Fruit fly (Drosophila melanogaster) Kc167 (cell line): ENCODE results near the gene Sry-delta.

Experiments
- Myc ChIP-seq: fragments of >200 bp; optimal IDR thresholded peaks from 2 replicates; lab custom pipeline; 2017; ENCODE audit warnings: missing external identifiers
- Sin3A ChIP-seq: fragments of >200 bp; optimal IDR thresholded peaks from 2 replicates; lab custom pipeline; 2018; ENCODE audit warnings: missing external identifiers
- h ChIP-seq: fragments of >200 bp; optimal IDR thresholded peaks from 3 replicates; lab custom pipeline; 2018; ENCODE audit warnings: missing external identifiers
- insv ChIP-seq: fragments of >200 bp; optimal IDR thresholded peaks from 3 replicates; lab custom pipeline; 2018; ENCODE audit warnings: missing external identifiers
- psq ChIP-seq: fragments of >200 bp; optimal IDR thresholded peaks from 2 replicates; lab custom pipeline; 2017; ENCODE audit warnings: missing external identifiers
- ttk ChIP-seq: sonication (Bioruptor generic); optimal IDR thresholded peaks from 2 replicates; lab custom pipeline; 2017; ENCODE audit warnings: missing external identifiers

The Sry-delta gene

DNA sequence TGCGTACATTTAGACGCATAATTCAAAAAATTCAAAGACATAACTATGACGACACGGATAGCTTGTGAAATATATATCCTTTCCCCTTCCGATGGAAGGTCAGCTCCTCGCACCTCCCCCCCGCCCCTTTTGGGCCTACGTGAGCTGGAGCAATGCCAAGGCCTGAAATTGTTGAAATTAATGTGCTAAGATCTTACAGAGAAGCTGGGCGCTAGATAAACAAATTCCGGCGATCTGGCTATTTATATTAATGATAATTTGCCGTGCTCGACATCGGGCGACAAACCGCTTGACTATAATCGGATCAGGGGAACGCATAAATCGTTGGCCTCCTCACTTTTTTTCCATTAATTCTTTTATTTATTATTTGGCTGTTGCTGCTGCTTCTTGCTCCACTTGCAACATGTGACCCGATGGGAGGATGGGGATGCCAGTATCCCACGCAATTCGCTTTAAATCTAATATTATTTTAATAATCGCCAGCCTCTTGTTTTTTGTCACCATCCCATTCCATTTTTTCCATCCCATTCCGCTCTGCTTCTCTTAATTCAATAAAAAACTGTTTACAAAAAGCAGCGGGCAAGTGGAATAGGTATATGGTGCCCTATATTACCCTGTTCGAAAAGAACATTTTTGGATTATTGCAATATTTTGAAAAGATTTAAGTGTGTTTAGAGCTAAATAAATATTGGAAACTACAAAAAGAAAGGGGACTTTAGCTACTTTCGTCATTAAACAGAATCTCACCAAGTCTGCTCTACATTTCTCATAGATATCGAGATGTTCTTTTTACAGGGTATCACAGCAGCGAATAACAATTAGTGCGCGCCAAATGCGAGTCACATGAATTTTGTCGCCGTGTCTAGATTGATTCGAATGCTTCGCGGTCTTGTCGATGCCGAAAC, 48.9 kb downstream of the Sry-delta start:
- TF ChIP-seq Sin3A (lab: Kevin White, UChicago) (no peak), ttk (lab: Kevin White, UChicago) (no peak), insv (no peak), h (no peak), Myc (lab: Kevin White, UChicago) (no peak), psq (lab: Kevin White, UChicago) (no peak)

DNA sequence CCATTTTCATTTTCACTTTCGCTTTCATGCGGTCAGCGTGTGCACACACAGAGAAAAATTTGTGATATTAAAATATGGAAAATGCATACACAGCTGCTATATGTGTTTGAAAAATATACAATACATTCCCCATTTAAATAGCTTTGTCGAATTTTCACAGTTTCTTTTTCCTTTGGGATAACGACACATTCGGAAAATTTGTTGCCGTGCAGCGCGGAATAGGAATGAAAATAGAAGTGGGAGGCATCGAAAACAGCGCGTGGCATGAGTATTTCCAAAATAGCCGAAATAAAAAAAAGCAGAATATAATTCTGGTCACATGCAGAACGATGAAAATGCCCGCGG, 49.5 kb downstream of the Sry-delta start:
- no peak for TF ChIP-seq ttk (lab: Kevin White, UChicago)
- TF ChIP-seq insv = no peak
- TF ChIP-seq psq (lab: Kevin White, UChicago) = no peak
- TF ChIP-seq Myc (lab: Kevin White, UChicago) = no peak
- TF ChIP-seq h = no peak
- TF ChIP-seq Sin3A (lab: Kevin White, UChicago) = no peak
